Fruit fly (Drosophila melanogaster): Measurements from ENCODE around the gene CG12535.

Gene CG12535

DNA sequence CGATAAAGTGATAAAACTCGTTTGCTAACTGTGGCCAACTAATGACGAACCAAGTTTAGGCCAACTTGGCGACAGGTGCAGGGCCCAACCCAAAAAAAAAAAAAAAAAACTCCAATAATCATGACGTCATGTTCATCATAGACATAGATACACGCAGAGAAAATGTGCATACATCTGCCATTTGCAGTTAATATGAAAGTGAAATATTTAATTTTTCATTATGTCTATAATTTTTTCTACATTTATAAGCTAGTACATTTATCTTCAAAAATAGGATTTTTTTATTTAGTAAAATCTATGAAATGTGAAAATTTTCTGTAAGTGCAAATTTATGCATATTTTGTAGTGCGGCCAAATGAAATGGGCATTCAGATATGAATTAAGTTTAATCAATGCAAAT lies 17.1 kb downstream of the CG12535 start (continued):
- TF ChIP-seq pum (GFP tag; optimal IDR thresholded peaks at IDR 0.05): no peak
- TF ChIP-seq CG17328 (GFP tag; IDR thresholded peaks at IDR 0.05): peak; percentile 86
- peak; percentile 24 for TF ChIP-seq CHES-1-like (GFP tag; optimal IDR thresholded peaks at IDR 0.05)
- TF ChIP-seq CG14710 (tag; optimal IDR thresholded peaks at IDR 0.05): peak; percentile 43
- TF ChIP-seq Xrp1 (GFP tag; IDR thresholded peaks at IDR 0.05): peak; percentile 87
- 0 out of 4 replicates have a peak, but pooled peaks have one; percentile 10 for TF ChIP-seq Gug (GFP tag; IDR thresholded peaks at IDR 0.05)
- TF ChIP-seq Blimp-1 (GFP tag; optimal IDR thresholded peaks at IDR 0.05): peak; percentile 69
- TF ChIP-seq caup (GFP tag; optimal IDR thresholded peaks at IDR 0.05; ENCODE audit: severe bottlenecking): peak; percentile 27
- TF ChIP-seq CG18011 (GFP tag; optimal IDR thresholded peaks at IDR 0.05): no peak
- no peak for TF ChIP-seq stwl (tag; optimal IDR thresholded peaks at IDR 0.05)
- TF ChIP-seq Hmr (GFP tag; optimal IDR thresholded peaks at IDR 0.05): peak; percentile 58
- TF ChIP-seq unc-4 (GFP tag; IDR thresholded peaks at IDR 0.05; ENCODE audit: partially characterized antibody): no peak
- TF ChIP-seq otp (GFP tag; IDR thresholded peaks at IDR 0.05): 0 out of 3 replicates have a peak, but pooled peaks have one; percentile 35
- TF ChIP-seq zf30C (GFP tag; optimal IDR thresholded peaks at IDR 0.05): no peak
- TF ChIP-seq salm (tag; optimal IDR thresholded peaks at IDR 0.05): peak; percentile 31
- peak; percentile 89 for TF ChIP-seq sob (GFP tag; IDR thresholded peaks at IDR 0.05)
- TF ChIP-seq ssp (GFP tag; IDR thresholded peaks at IDR 0.05): peak; percentile 73
- no peak for TF ChIP-seq nom (GFP tag; optimal IDR thresholded peaks at IDR 0.05)
- TF ChIP-seq Awh (GFP tag; IDR thresholded peaks at IDR 0.05): peak; percentile 85
- TF ChIP-seq CG30431 (GFP tag; optimal IDR thresholded peaks at IDR 0.05): no peak
- peak; percentile 52 for TF ChIP-seq CG10147 (GFP tag; optimal IDR thresholded peaks at IDR 0.05)
- TF ChIP-seq Meics (GFP tag; optimal IDR thresholded peaks at IDR 0.05): peak; percentile 43
- peak; percentile 36; the same call in 1 of the 2 replicates for TF ChIP-seq sim (GFP tag; IDR thresholded peaks at IDR 0.05)
- TF ChIP-seq jumu (GFP tag; optimal IDR thresholded peaks at IDR 0.05): no peak
- TF ChIP-seq Xbp1 (GFP tag; optimal IDR thresholded peaks at IDR 0.05): peak; percentile 69
- TF ChIP-seq C15 (GFP tag; IDR thresholded peaks at IDR 0.05): 0 out of 3 replicates have a peak, but pooled peaks have one; percentile 45
- TF ChIP-seq CG5953 (GFP tag; IDR thresholded peaks at IDR 0.05): peak; percentile 46; the same call in 1 of the 2 replicates
- peak; percentile 40 for TF ChIP-seq CG12155 (GFP tag; optimal IDR thresholded peaks at IDR 0.05)
- TF ChIP-seq CG1529 (GFP tag; optimal IDR thresholded peaks at IDR 0.05): peak; percentile 33
- TF ChIP-seq CG32772 (GFP tag; IDR thresholded peaks at IDR 0.05): peak; percentile 82
- TF ChIP-seq NC2α (GFP tag; optimal IDR thresholded peaks at IDR 0.05): no peak
- TF ChIP-seq Hr78 (GFP tag; optimal IDR thresholded peaks at IDR 0.05): peak in 1 of 2 experiments; percentile 45
- TF ChIP-seq Atf3 (GFP tag; optimal IDR thresholded peaks at IDR 0.05): peak; percentile 17
- TF ChIP-seq bowl (GFP tag; IDR thresholded peaks at IDR 0.05): peak; percentile 21; the same call in 1 of the 2 replicates
- no peak for TF ChIP-seq knrl (GFP tag; IDR thresholded peaks at IDR 0.05; ENCODE audit: partially characterized antibody)
- TF ChIP-seq ham (GFP tag; IDR thresholded peaks at IDR 0.05): no peak
- TF ChIP-seq CG4617 (GFP tag; optimal IDR thresholded peaks at IDR 0.05; ENCODE audit: borderline replicate concordance): no peak
- no peak for TF ChIP-seq jigr1 (GFP tag; IDR thresholded peaks at IDR 0.05)
- no peak for TF ChIP-seq CG8944 (GFP tag; optimal IDR thresholded peaks at IDR 0.05)
- peak; percentile 66; the same call in 2 of the 3 replicates for TF ChIP-seq CG11456 (GFP tag; IDR thresholded peaks at IDR 0.05)
- TF ChIP-seq CG13424 (tag; optimal IDR thresholded peaks at IDR 0.05): peak; percentile 71
- TF ChIP-seq stc (GFP tag; IDR thresholded peaks at IDR 0.05): peak; percentile 87
- peak; percentile 62; the same call in 1 of the 3 replicates for TF ChIP-seq ken (GFP tag; IDR thresholded peaks at IDR 0.05)
- no peak for TF ChIP-seq tna (GFP tag; IDR thresholded peaks at IDR 0.05; ENCODE audit: partially characterized antibody)
- peak; percentile 58 for TF ChIP-seq CG17385 (GFP tag; optimal IDR thresholded peaks at IDR 0.05)
- TF ChIP-seq CG5245 (GFP tag; optimal IDR thresholded peaks at IDR 0.05): no peak
- TF ChIP-seq CG18476 (GFP tag; optimal IDR thresholded peaks at IDR 0.05): no peak
- TF ChIP-seq vvl (GFP tag; IDR thresholded peaks at IDR 0.05): peak; percentile 89
- TF ChIP-seq CG1792 (GFP tag; optimal IDR thresholded peaks at IDR 0.05): no peak
- TF ChIP-seq CG4730 (GFP tag; IDR thresholded peaks at IDR 0.05): peak; percentile 52
